Fruit fly (Drosophila melanogaster) whole organism, prepupa: ENCODE measurements around the gene CG33293.

Source experiments
- Blimp-1 ChIP-seq: fragments of 200-800 bp; sonication (Bioruptor generic); optimal IDR thresholded peaks from 3 replicates; lab custom pipeline; 2017; ENCODE audit warnings: missing biosample characterization, missing genetic modification characterization, mild to moderate bottlenecking, moderate library complexity, missing genetic modification reagents
- CG10631 ChIP-seq: fragments of 200-800 bp; sonication (Bioruptor generic); optimal IDR thresholded peaks from 2 replicates; lab custom pipeline; 2016; ENCODE audit warnings: missing biosample characterization, missing genetic modification characterization
- CG10669 ChIP-seq: fragments of 200-800 bp; sonication (Bioruptor generic); optimal IDR thresholded peaks from 3 replicates; lab custom pipeline; 2018; ENCODE audit warnings: missing biosample characterization, mild to moderate bottlenecking, missing genetic modification characterization, moderate library complexity
- CG11294 ChIP-seq: fragments of 200-800 bp; sonication (Bioruptor generic); IDR thresholded peaks from 2 replicates; pipeline ENCODE4 v1.3.6; 2022; ENCODE audit warnings: missing biosample characterization, missing genetic modification characterization
- CG11762 ChIP-seq: fragments of 200-800 bp; sonication (Bioruptor generic); optimal IDR thresholded peaks from 3 replicates; lab custom pipeline; 2016; ENCODE audit warnings: missing biosample characterization, missing genetic modification characterization; ENCODE audit not compliant: insufficient read depth
- CG15336 ChIP-seq: fragments of 200-800 bp; sonication (Bioruptor generic); IDR thresholded peaks from 2 replicates; pipeline ENCODE4 v1.3.6; 2022; ENCODE audit warnings: missing biosample characterization, missing genetic modification characterization
- CG3032 ChIP-seq: fragments of 200-800 bp; optimal IDR thresholded peaks from 2 replicates; lab custom pipeline; 2019; ENCODE audit warnings: missing biosample characterization, mild to moderate bottlenecking, missing genetic modification characterization, moderate library complexity
- CG32006 ChIP-seq: fragments of 200-800 bp; sonication (Bioruptor generic); optimal IDR thresholded peaks from 3 replicates; lab custom pipeline; 2017; ENCODE audit warnings: missing biosample characterization, mild to moderate bottlenecking, missing genetic modification characterization
- CG34406 ChIP-seq: fragments of 200-800 bp; sonication (Bioruptor generic); optimal IDR thresholded peaks from 3 replicates; lab custom pipeline; 2016; ENCODE audit warnings: missing biosample characterization, missing genetic modification characterization
- CG4318 ChIP-seq: fragments of 200-800 bp; sonication (Bioruptor generic); optimal IDR thresholded peaks from 3 replicates; lab custom pipeline; 2017; ENCODE audit warnings: missing biosample characterization, mild to moderate bottlenecking, missing genetic modification characterization
- CG6792 ChIP-seq: fragments of 200-800 bp; sonication (Bioruptor generic); optimal IDR thresholded peaks from 3 replicates; lab custom pipeline; 2016; ENCODE audit warnings: missing biosample characterization, missing genetic modification characterization
- CG6808 ChIP-seq: fragments of 200-800 bp; sonication (Bioruptor generic); optimal IDR thresholded peaks from 3 replicates; lab custom pipeline; 2017; ENCODE audit warnings: missing biosample characterization, missing genetic modification characterization, mild to moderate bottlenecking, moderate library complexity, missing genetic modification reagents
- CG6854 ChIP-seq: fragments of 200-800 bp; sonication (Bioruptor generic); optimal IDR thresholded peaks from 2 replicates; lab custom pipeline; 2017; ENCODE audit warnings: missing biosample characterization, mild to moderate bottlenecking, missing genetic modification characterization
- CG7368 ChIP-seq: fragments of 200-800 bp; sonication (Bioruptor generic); optimal IDR thresholded peaks from 3 replicates; lab custom pipeline; 2016; ENCODE audit warnings: missing biosample characterization, missing genetic modification characterization
- CG8119 ChIP-seq: fragments of 200-800 bp; sonication (Bioruptor generic); IDR thresholded peaks from 3 replicates; pipeline ENCODE4 v1.3.6; 2022; ENCODE audit warnings: missing biosample characterization, missing genetic modification characterization
- CG8319 ChIP-seq: fragments of 200-800 bp; sonication (Bioruptor generic); optimal IDR thresholded peaks from 3 replicates; lab custom pipeline; 2016; ENCODE audit warnings: missing biosample characterization, missing genetic modification characterization
- CG8632 ChIP-seq: fragments of 200-800 bp; sonication (Bioruptor generic); optimal IDR thresholded peaks from 3 replicates; lab custom pipeline; 2016; ENCODE audit warnings: missing biosample characterization, missing genetic modification characterization
- CG9139 ChIP-seq: fragments of 200-800 bp; sonication (Bioruptor generic); optimal IDR thresholded peaks from 3 replicates; lab custom pipeline; 2017; ENCODE audit warnings: missing biosample characterization, mild to moderate bottlenecking, missing genetic modification characterization
- Eip75B ChIP-seq: fragments of 200-800 bp; sonication (Bioruptor generic); optimal IDR thresholded peaks from 3 replicates; lab custom pipeline; 2016; ENCODE audit warnings: missing biosample characterization, missing genetic modification characterization
- Eip78C ChIP-seq: fragments of 200-800 bp; sonication (Bioruptor generic); peaks from one replicate; lab custom pipeline; 2016; ENCODE audit warnings: missing biosample characterization, missing genetic modification characterization
- Ets21C ChIP-seq: fragments of 200-800 bp; sonication (Bioruptor generic); optimal IDR thresholded peaks from 3 replicates; lab custom pipeline; 2016; ENCODE audit warnings: missing biosample characterization, missing genetic modification characterization
- Ets96B ChIP-seq: fragments of 200-800 bp; optimal IDR thresholded peaks from 2 replicates; lab custom pipeline; 2019; ENCODE audit warnings: missing biosample characterization, mild to moderate bottlenecking, missing genetic modification characterization, moderate library complexity
- Gug ChIP-seq: fragments of 200-800 bp; sonication (Bioruptor generic); IDR thresholded peaks from 2 replicates; pipeline ENCODE4 v1.3.6; 2022; ENCODE audit warnings: missing biosample characterization, missing genetic modification characterization
- Hr38 ChIP-seq: sonication (Bioruptor generic); optimal IDR thresholded peaks from 2 replicates; lab custom pipeline; 2016; ENCODE audit warnings: missing biosample characterization, missing genetic modification characterization
- Hr39 ChIP-seq: fragments of 200-800 bp; sonication (Bioruptor generic); optimal IDR thresholded peaks from 2 replicates; lab custom pipeline; 2016; ENCODE audit warnings: missing biosample characterization, missing genetic modification characterization
- Lpt ChIP-seq: fragments of 200-800 bp; sonication (Bioruptor generic); optimal IDR thresholded peaks from 3 replicates; lab custom pipeline; 2016; ENCODE audit warnings: missing biosample characterization, missing genetic modification characterization
- OdsH ChIP-seq: fragments of 200-800 bp; sonication (Bioruptor generic); optimal IDR thresholded peaks from 3 replicates; lab custom pipeline; 2016; ENCODE audit warnings: missing biosample characterization, missing genetic modification characterization
- Smox ChIP-seq: fragments of 200-800 bp; sonication (Bioruptor generic); optimal IDR thresholded peaks from 3 replicates; lab custom pipeline; 2016; ENCODE audit warnings: missing biosample characterization, missing genetic modification characterization
- Sox14 ChIP-seq: fragments of 200-800 bp; sonication (Bioruptor generic); optimal IDR thresholded peaks from 3 replicates; lab custom pipeline; 2016; ENCODE audit warnings: missing biosample characterization, missing genetic modification characterization
- Sox15 ChIP-seq: fragments of 200-800 bp; sonication (Bioruptor generic); optimal IDR thresholded peaks from 3 replicates; lab custom pipeline; 2016; ENCODE audit warnings: missing biosample characterization, missing genetic modification characterization
- cyc ChIP-seq: fragments of 200-800 bp; sonication (Bioruptor generic); optimal IDR thresholded peaks from 3 replicates; lab custom pipeline; 2016; ENCODE audit warnings: missing biosample characterization, missing genetic modification characterization
- dsx ChIP-seq: fragments of 200-800 bp; optimal IDR thresholded peaks from 3 replicates; lab custom pipeline; 2019; ENCODE audit warnings: missing biosample characterization, mild to moderate bottlenecking, missing genetic modification characterization, moderate library complexity; ENCODE audit not compliant: poor library complexity, severe bottlenecking
- eg ChIP-seq: fragments of 200-800 bp; sonication (Bioruptor generic); IDR thresholded peaks from 3 replicates; pipeline ENCODE4 v1.3.6; 2022; ENCODE audit warnings: missing biosample characterization, missing genetic modification characterization
- fd85E ChIP-seq: fragments of 200-800 bp; sonication (Bioruptor generic); optimal IDR thresholded peaks from 3 replicates; lab custom pipeline; 2016; ENCODE audit warnings: missing biosample characterization, missing genetic modification characterization
- fkh ChIP-seq: fragments of 200-800 bp; sonication (Bioruptor generic); optimal IDR thresholded peaks from 3 replicates; lab custom pipeline; 2017; ENCODE audit warnings: missing biosample characterization, mild to moderate bottlenecking, missing genetic modification characterization, moderate library complexity
- lz ChIP-seq: fragments of 200-800 bp; sonication (Bioruptor generic); optimal IDR thresholded peaks from 3 replicates; lab custom pipeline; 2016; ENCODE audit warnings: missing biosample characterization, missing genetic modification characterization
- net ChIP-seq: fragments of 200-800 bp; sonication (Bioruptor generic); optimal IDR thresholded peaks from 3 replicates; lab custom pipeline; 2016; ENCODE audit warnings: missing biosample characterization, missing genetic modification characterization
- pdm3 ChIP-seq: fragments of 200-800 bp; sonication (Bioruptor generic); optimal IDR thresholded peaks from 3 replicates; lab custom pipeline; 2016; ENCODE audit warnings: missing biosample characterization, missing genetic modification characterization
- salr ChIP-seq, 2 experiments: fragments of 200-800 bp; sonication (Bioruptor generic); optimal IDR thresholded peaks; 3 replicates each; lab custom pipeline; 2016 to 2018; ENCODE audit warnings: missing biosample characterization in 2 of 2, missing genetic modification characterization in 2 of 2, mild to moderate bottlenecking in 1 of 2
- spab ChIP-seq: fragments of 200-800 bp; sonication (Bioruptor generic); optimal IDR thresholded peaks from 2 replicates; lab custom pipeline; 2017; ENCODE audit warnings: missing biosample characterization, mild to moderate bottlenecking, missing genetic modification characterization, missing genetic modification reagents
- svp ChIP-seq: fragments of 200-800 bp; sonication (Bioruptor generic); peaks from one replicate; lab custom pipeline; 2016; ENCODE audit warnings: missing biosample characterization, missing genetic modification characterization
- topi ChIP-seq: fragments of 200-800 bp; sonication (Bioruptor generic); optimal IDR thresholded peaks from 3 replicates; lab custom pipeline; 2016; ENCODE audit warnings: missing biosample characterization, missing genetic modification characterization

The CG33293 gene

dm6 chr3R:5240721-5241120 lies at the start of gene CG33293:
CG33293 (minus strand) TSS chr3R:5240735.
- no peak for TF ChIP-seq Smox
- no peak for TF ChIP-seq Lpt (GFP tag; lab: Kevin White, UChicago)
- no peak for TF ChIP-seq pdm3
- no peak for TF ChIP-seq net (GFP tag; lab: Kevin White, UChicago)
- TF ChIP-seq, all 60 proteins: peak for 0

- TF ChIP-seq CG4318 (GFP tag; lab: Kevin White, UChicago) (no peak), CG8319 (GFP tag; lab: Kevin White, UChicago) (no peak), CG6854 (GFP tag; lab: Kevin White, UChicago) (no peak), Eip78C (no peak), eg (GFP tag; lab: Robert Waterston, UW) (no peak), svp (GFP tag; lab: Kevin White, UChicago) (peak; percentile 63)
- TF ChIP-seq, all 60 proteins: peak for 1
Measured at dm6 chr3R:5287965-5288364, 47.4 kb upstream of the CG33293 start.

dm6 chr3R:5286918-5287636 lies 46.5 kb upstream of the CG33293 start:
- TF ChIP-seq svp (GFP tag; lab: Kevin White, UChicago) (peak; percentile 86), Lpt (GFP tag; lab: Kevin White, UChicago) (peak; percentile 38), CG8119 (GFP tag; lab: Robert Waterston, UW) (0 out of 3 replicates have a peak, but pooled peaks have one; percentile 25), fkh (GFP tag; lab: Kevin White, UChicago) (no peak), salr (GFP tag; optimal IDR thresholded peaks at IDR 0.05; lab: Kevin White, UChicago) (no peak)

- TF ChIP-seq Hr38 (no peak), dsx (no peak), CG10631 (GFP tag; lab: Kevin White, UChicago) (no peak), cyc (GFP tag; lab: Kevin White, UChicago) (no peak), net (GFP tag; lab: Kevin White, UChicago) (no peak), Ets96B (tag; lab: Kevin White, UChicago) (no peak), Sox14 (no peak), topi (no peak), CG7368 (GFP tag; lab: Kevin White, UChicago) (no peak), CG15336 (GFP tag; lab: Robert Waterston, UW) (no peak), CG6854 (GFP tag; lab: Kevin White, UChicago) (no peak), CG34406 (no peak), fd85E (GFP tag; lab: Kevin White, UChicago) (no peak), Smox (no peak), Eip75B (GFP tag; lab: Kevin White, UChicago) (no peak), lz (GFP tag; lab: Kevin White, UChicago) (no peak), CG11294 (no peak), CG9139 (GFP tag; lab: Kevin White, UChicago) (no peak), Sox15 (GFP tag; lab: Kevin White, UChicago) (no peak), svp (GFP tag; lab: Kevin White, UChicago) (no peak)
Measured at dm6 chr3R:5285937-5286336, 45.4 kb upstream of the CG33293 start.

dm6 chr3R:5283360-5283963 lies 42.9 kb upstream of the CG33293 start:
- TF ChIP-seq CG6808 (GFP tag; lab: Kevin White, UChicago) (peak; percentile 82), Smox (peak; percentile 87), Blimp-1 (GFP tag; lab: Kevin White, UChicago) (peak; percentile 59), Gug (GFP tag; lab: Robert Waterston, UW) (peak; percentile 80), Ets21C (GFP tag; lab: Kevin White, UChicago) (peak; percentile 86), salr (GFP tag; optimal IDR thresholded peaks at IDR 0.05; lab: Kevin White, UChicago) (peak; percentile 66 to 91), CG4318 (GFP tag; lab: Kevin White, UChicago) (peak; percentile 92), CG6854 (GFP tag; lab: Kevin White, UChicago) (peak; percentile 72), CG8632 (GFP tag; lab: Kevin White, UChicago) (peak; percentile 78), Ets96B (tag; lab: Kevin White, UChicago) (peak; percentile 76), CG10669 (peak; percentile 79), spab (GFP tag; lab: Kevin White, UChicago) (peak; percentile 81), CG11762 (peak; percentile 75), CG34406 (peak; percentile 86), OdsH (GFP tag; lab: Kevin White, UChicago) (peak; percentile 92), pdm3 (peak; percentile 92), CG32006 (GFP tag; lab: Kevin White, UChicago) (peak; percentile 97), CG11294 (peak; percentile 76), Hr39 (GFP tag; lab: Kevin White, UChicago) (peak; percentile 89), CG3032 (peak; percentile 82), CG6792 (GFP tag; lab: Kevin White, UChicago) (peak; percentile 86)
